Fruit fly (Drosophila melanogaster) Kc167 (cell line): ENCODE data around the gene CG34149.

Experiments used
- Myc ChIP-seq: fragments of >200 bp; optimal IDR thresholded peaks from 2 replicates; lab custom pipeline; 2017; ENCODE audit warnings: missing external identifiers
- Sin3A ChIP-seq: fragments of >200 bp; optimal IDR thresholded peaks from 2 replicates; lab custom pipeline; 2018; ENCODE audit warnings: missing external identifiers
- h ChIP-seq: fragments of >200 bp; optimal IDR thresholded peaks from 3 replicates; lab custom pipeline; 2018; ENCODE audit warnings: missing external identifiers
- insv ChIP-seq: fragments of >200 bp; optimal IDR thresholded peaks from 3 replicates; lab custom pipeline; 2018; ENCODE audit warnings: missing external identifiers
- psq ChIP-seq: fragments of >200 bp; optimal IDR thresholded peaks from 2 replicates; lab custom pipeline; 2017; ENCODE audit warnings: missing external identifiers
- ttk ChIP-seq: sonication (Bioruptor generic); optimal IDR thresholded peaks from 2 replicates; lab custom pipeline; 2017; ENCODE audit warnings: missing external identifiers

Gene CG34149

dm6 chr3R:22389614-22390013 lies 9.7 kb downstream of the CG34149 start, which contains the start of the genes CAH8 and CG7059:
CAH8 (minus strand) TSS chr3R:22389714.
CG7059 (plus strand) TSS chr3R:22389780.
- TF ChIP-seq ttk (lab: Kevin White, UChicago) (no peak), Sin3A (no peak), h (lab: Kevin White, UChicago) (no peak), Myc (lab: Kevin White, UChicago) (no peak), psq (lab: Kevin White, UChicago) (no peak), insv (no peak)

dm6 chr3R:22390109-22390508 lies 10.2 kb downstream of the CG34149 start:
- TF ChIP-seq psq (lab: Kevin White, UChicago) (no peak), Myc (lab: Kevin White, UChicago) (no peak), Sin3A (no peak), ttk (lab: Kevin White, UChicago) (no peak), h (lab: Kevin White, UChicago) (no peak), insv (no peak)

- TF ChIP-seq Sin3A = no peak
- TF ChIP-seq psq (lab: Kevin White, UChicago) = no peak
- no peak for TF ChIP-seq insv
- no peak for TF ChIP-seq h (lab: Kevin White, UChicago)
- TF ChIP-seq ttk (lab: Kevin White, UChicago) = no peak
- no peak for TF ChIP-seq Myc (lab: Kevin White, UChicago)
These were observed 14.1 kb downstream of the CG34149 start, which contains the start of gene CG13857 for dm6 chr3R:22394004-22394403. CG13857 (minus strand) TSS chr3R:22394104.

dm6 chr3R:22395409-22396178 lies 15.7 kb downstream of the CG34149 start:
- TF ChIP-seq h (lab: Kevin White, UChicago) (no peak), ttk (lab: Kevin White, UChicago) (no peak), psq (lab: Kevin White, UChicago) (no peak), insv (no peak), Sin3A (no peak), Myc (lab: Kevin White, UChicago) (no peak)

- TF ChIP-seq psq (lab: Kevin White, UChicago) (no peak), h (lab: Kevin White, UChicago) (no peak), insv (no peak), Sin3A (no peak), ttk (lab: Kevin White, UChicago) (no peak), Myc (lab: Kevin White, UChicago) (no peak)
These were observed 16.4 kb downstream of the CG34149 start for dm6 chr3R:22396238-22396772.

- no peak for TF ChIP-seq psq (lab: Kevin White, UChicago)
- TF ChIP-seq ttk (lab: Kevin White, UChicago) = no peak
- TF ChIP-seq Sin3A = no peak
These were observed 17.3 kb downstream of the CG34149 start for dm6 chr3R:22397068-22397700.

dm6 chr3R:22400246-22400645 lies 20.3 kb downstream of the CG34149 start:
- no peak for TF ChIP-seq h (lab: Kevin White, UChicago)
- TF ChIP-seq Sin3A = no peak
- no peak for TF ChIP-seq psq (lab: Kevin White, UChicago)
- no peak for TF ChIP-seq insv
- no peak for TF ChIP-seq Myc (lab: Kevin White, UChicago)
- TF ChIP-seq ttk (lab: Kevin White, UChicago) = no peak

- no peak for TF ChIP-seq insv
- no peak for TF ChIP-seq Sin3A
- no peak for TF ChIP-seq Myc (lab: Kevin White, UChicago)
- no peak for TF ChIP-seq psq (lab: Kevin White, UChicago)
- no peak for TF ChIP-seq ttk (lab: Kevin White, UChicago)
- TF ChIP-seq h (lab: Kevin White, UChicago) = no peak
These were observed 22.4 kb downstream of the CG34149 start, which contains the start of gene CG13856 for dm6 chr3R:22402355-22402754. CG13856 (plus strand) TSS chr3R:22402655.

- no peak for TF ChIP-seq ttk (lab: Kevin White, UChicago)
- TF ChIP-seq Sin3A = no peak
- no peak for TF ChIP-seq Myc (lab: Kevin White, UChicago)
- TF ChIP-seq insv = no peak
- no peak for TF ChIP-seq psq (lab: Kevin White, UChicago)
- TF ChIP-seq h (lab: Kevin White, UChicago) = no peak
These were observed 25.7 kb downstream of the CG34149 start, which contains the start of gene CG13855 for dm6 chr3R:22405639-22406038. CG13855 (plus strand) TSS chr3R:22405939.

dm6 chr3R:22410537-22411360 lies 30.8 kb downstream of the CG34149 start, which contains the start of the genes CG13850 and lqfR:
CG13850 (minus strand) TSS chr3R:22410915.
lqfR (plus strand) TSS chr3R:22411301.
- TF ChIP-seq Sin3A (no peak), psq (lab: Kevin White, UChicago) (no peak)

- TF ChIP-seq psq (lab: Kevin White, UChicago) (no peak), Sin3A (no peak), h (lab: Kevin White, UChicago) (no peak)
These were observed 32.1 kb downstream of the CG34149 start for dm6 chr3R:22411879-22412587.
